Fruit fly (Drosophila melanogaster) whole organism, larva: ENCODE data around the gene CG31735.

Source experiments
- noc ChIP-seq: fragments of 200-800 bp; sonication (Bioruptor generic); optimal IDR thresholded peaks from 3 replicates; lab custom pipeline; 2019; ENCODE audit warnings: missing biosample characterization, mild to moderate bottlenecking, missing genetic modification characterization, moderate library complexity

The CG31735 gene

DNA sequence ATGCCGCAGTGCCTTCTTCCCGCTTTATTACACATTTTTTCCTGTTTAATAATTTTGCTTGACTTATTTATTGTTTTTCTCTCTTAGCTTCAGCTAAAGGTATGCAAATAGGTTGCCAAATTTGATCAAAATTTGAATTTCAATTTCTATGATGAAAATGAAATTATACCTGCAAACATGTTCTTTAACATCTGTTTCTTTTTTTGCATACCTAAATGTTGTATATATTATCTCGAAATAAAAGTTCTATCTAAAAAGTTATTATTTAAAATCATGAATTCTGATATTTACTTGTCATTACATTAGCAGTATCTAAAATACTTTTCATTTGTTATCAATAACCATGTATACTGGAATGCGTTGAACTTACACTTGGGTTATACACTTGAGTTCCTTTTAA is at the start of gene CG31735:
Gene CG31735 (plus strand): TSS at position 301 of the 400 bp plus-strand sequence.
- TF ChIP-seq noc (tag; lab: Kevin White, UChicago), result no peak

DNA sequence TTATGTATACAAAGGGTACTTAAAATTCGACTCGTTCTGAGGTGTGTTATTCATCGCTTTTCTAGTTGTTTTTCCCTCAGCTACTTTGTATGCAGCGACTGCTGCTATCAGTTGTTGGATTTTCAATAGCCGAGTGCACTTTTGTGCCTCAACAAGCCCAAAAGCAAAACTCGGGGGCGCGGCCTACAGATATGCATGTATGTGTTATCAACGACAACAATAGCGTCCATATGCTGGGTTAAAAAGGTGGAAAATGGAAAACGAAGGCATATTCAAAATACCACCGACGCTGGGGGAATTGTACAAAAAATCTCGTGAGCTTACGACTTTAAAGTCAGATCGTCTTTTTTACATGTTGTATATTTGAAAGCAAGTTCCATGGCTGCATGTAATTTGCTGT is 48.7 kb upstream of the CG31735 start:
- TF ChIP-seq noc (tag; lab: Kevin White, UChicago), result no peak

DNA sequence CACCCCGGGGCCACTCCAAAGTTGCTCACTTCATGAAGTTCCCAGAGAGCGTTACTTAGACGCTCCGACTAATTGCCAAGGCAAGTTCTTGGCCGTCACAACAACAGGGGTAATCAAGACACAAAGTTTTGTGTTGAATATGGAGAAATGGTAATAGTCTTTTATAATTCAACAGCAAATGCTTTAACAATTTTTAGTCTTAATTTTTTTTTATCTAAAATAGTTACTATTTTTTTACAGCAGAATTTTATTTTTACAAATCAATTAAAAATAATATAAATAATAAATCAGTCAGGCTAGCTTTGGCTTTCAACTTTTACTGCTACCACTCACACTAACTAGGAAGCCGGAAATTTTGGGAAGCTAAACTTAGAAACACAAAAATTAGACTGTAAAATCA is 43.0 kb upstream of the CG31735 start, which contains the start of gene CG13243:
Gene CG13243 (plus strand): TSS at position 301 of the 400 bp plus-strand sequence.
- no peak for TF ChIP-seq noc (tag; lab: Kevin White, UChicago)

DNA sequence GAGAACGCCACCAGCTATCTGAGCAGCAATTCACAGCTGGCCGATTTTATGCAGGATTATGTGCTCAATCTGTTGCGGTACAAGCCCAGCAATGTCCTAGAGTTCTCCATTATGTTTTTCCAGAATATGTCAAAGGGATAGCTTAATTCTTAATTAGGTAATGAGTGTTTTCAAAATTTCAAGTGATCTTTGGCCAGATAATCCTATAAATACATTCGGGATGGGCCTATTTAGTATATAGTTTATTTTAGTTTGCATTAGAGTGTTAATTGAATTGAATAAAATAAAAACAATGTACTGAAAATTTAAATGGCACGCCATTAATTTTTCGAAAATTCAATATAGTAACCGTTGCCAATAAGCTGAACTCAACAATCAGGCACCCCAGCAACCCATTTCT is 41.4 kb upstream of the CG31735 start, which contains the start of gene Tektin-A:
Gene Tektin-A (plus strand): TSS at position 301 of the 400 bp plus-strand sequence.
- no peak for TF ChIP-seq noc (tag; lab: Kevin White, UChicago)

DNA sequence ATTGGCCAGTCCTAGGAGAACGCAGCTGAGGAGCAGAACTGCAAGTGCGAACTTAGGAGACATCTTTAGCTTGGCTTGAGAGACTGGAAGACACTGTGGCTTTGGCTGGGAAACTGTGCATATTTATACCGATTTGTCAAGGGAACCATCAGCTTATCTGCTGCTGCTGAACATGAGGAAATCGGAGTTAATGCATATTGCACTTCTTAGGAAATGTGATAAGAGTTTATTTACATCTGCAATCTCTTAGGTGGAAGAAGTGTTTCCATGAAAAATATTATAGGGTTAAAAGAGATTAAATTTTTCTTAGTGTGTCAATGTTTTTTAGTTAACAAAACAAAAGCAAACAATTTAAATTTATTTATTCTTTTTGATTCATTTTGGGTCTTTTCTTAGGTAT is 29.9 kb upstream of the CG31735 start, which contains the start of gene CG42792:
Gene CG42792 (minus strand): TSS at position 101 of the 400 bp plus-strand sequence.
- TF ChIP-seq noc (tag; lab: Kevin White, UChicago), result no peak

DNA sequence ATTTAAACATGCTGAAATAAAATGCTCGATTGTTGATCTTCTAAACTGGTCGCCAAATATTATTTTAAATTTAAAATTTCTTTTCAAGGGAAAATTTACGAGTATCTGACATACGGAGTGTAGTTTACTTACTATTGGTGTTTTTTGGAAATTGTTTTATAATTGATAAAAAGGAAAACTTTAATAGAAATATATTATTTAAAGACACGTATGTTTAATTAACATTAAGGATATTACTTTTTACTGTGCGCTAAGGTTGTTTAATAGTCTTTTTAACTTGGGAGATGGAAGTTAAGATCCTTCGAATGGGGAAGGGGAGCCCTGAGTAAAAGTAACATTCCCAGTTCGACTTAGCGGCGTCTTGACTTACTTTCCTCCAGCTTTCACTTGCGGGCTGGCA is 15.2 kb upstream of the CG31735 start, which contains the start of gene CG7653:
Gene CG7653 (minus strand): TSS at position 101 of the 400 bp plus-strand sequence.
- no peak for TF ChIP-seq noc (tag; lab: Kevin White, UChicago)

- TF ChIP-seq noc (tag; lab: Kevin White, UChicago), result no peak
Observed at dm6 chr2L:15883090-15883489, 12.2 kb upstream of the CG31735 start, which contains the start of gene CG44475. TSS of gene CG44475 (minus strand) at chr2L:15883190.

DNA sequence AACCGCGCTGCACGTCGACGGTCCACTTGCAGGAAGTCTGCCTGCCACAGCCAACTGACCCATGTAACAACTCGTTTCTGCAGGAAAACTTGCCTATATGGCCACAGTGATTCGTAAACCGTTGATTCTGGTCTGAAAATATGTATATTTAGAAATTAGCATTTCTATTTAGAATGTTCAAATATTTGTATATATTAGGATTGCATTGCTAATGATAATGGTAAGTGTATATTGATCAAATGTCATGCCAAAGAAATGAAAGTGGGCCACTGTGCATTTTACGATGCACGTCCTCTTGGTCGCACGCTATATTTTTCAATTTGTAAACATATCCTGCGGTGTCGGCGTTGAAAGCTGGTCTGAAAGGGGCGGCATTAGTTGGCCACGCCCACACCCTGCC is 9.1 kb upstream of the CG31735 start:
- TF ChIP-seq noc (tag; lab: Kevin White, UChicago), result no peak

DNA sequence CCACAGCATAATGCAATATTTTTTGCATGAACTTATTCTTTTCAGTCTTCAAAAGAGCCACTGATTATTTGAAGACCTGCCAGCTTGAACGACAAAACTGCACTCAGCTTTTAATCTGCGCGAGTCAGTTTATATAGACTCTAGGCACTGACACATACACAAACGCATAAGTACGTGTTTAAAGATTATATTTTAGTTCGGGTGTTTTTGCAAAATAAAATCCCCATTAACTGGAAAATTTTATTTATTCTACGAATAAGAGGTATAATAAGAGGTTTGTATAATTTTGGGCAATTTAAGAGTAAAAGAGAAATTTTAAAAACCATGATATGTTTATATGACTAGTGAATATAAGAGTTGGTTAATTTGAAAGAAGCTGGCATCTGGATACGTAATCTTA is 1.5 kb upstream of the CG31735 start, which contains the start of gene Tep1:
Gene Tep1 (minus strand): TSS at position 101 of the 400 bp plus-strand sequence.
- TF ChIP-seq noc (tag; lab: Kevin White, UChicago), result no peak

DNA sequence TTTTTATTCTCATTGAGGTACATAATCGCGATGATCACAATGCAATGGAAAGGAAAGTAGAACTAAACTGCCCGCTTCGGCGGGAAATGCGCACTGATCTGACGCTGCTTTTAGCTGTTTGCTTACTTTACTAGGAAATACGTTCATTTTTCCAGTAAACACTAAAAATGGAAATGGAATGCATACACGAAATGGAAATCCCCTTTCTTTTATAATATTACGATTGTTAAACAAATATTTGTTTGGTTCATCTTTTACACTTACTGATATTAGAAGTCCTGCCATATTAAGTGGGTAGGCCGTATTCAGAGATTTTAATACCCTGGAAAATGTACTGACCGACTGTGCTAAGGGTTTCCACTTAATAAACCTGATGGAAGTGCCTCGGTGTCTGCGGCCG is 5.2 kb downstream of the CG31735 start, which contains the start of gene CG31823:
Gene CG31823 (minus strand): TSS at position 101 of the 400 bp plus-strand sequence.
- no peak for TF ChIP-seq noc (tag; lab: Kevin White, UChicago)

DNA sequence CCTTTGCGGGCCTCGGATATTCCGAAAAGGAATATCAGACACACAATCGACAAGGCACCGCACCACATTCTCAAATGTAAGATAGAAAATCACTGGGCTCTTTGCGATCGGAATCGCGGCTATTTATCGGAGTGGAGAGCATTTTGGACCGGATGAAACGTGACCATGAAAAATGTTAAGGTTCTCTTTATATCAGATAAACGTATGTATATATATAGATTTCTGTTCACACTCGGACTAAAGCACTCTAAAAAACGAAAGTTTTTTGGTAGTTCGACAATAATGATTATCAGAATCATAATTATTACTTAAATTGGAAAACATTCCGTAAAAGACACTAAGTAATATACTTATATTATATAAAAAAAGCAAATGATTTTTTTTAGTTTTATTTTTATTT is 7.1 kb downstream of the CG31735 start, which contains the start of gene CG31821:
Gene CG31821 (minus strand): TSS at position 101 of the 400 bp plus-strand sequence.
- no peak for TF ChIP-seq noc (tag; lab: Kevin White, UChicago)

DNA sequence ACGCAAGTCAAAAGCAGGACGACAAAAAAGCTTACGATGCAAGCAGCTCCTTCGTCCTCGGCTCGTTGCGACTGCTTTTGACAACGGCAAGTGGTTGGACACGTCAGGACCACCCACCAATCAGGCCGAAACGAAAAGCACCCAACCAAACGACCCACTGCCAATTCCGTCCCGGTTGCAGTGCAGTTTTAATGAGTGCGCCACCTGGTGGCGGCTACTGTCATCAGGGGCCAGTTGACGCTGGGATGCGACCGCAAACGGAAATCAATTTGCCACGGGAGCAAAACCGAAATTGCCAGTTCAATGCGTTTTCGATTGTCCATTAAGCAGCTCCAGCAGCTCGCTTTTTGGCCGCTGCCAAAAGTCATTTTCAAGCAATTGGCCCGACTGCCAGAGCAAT is 8.5 kb downstream of the CG31735 start:
- TF ChIP-seq noc (tag; lab: Kevin White, UChicago), result no peak

dm6 chr2L:15907358-15907757 is 12.1 kb downstream of the CG31735 start:
- no peak for TF ChIP-seq noc (tag; lab: Kevin White, UChicago)

- no peak for TF ChIP-seq noc (tag; lab: Kevin White, UChicago)
Observed at dm6 chr2L:15908086-15908485, 12.8 kb downstream of the CG31735 start.

- peak; percentile 65 for TF ChIP-seq noc (tag; lab: Kevin White, UChicago)
Observed at dm6 chr2L:15908496-15909276, 13.4 kb downstream of the CG31735 start.

DNA sequence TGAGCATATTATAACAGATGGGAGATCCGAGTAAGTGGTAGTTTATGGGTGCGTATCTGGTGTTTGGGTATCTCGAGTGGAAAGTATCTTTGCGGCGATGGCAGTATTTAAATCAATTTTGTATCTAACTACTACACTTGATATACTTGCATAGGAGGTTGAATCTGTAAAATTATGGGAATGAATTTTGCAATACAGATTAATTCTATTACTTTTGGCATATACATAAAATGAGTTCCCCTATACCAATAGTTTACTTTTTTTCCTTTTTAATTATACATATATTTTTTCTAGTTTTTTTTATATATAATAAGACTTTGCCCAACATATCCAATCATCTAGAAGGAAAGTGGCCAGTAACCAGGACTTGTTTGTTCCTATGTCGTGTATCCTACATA is 14.0 kb downstream of the CG31735 start:
- no peak for TF ChIP-seq noc (tag; lab: Kevin White, UChicago)

dm6 chr2L:15909826-15910225 is 14.6 kb downstream of the CG31735 start:
- peak; percentile 1 for TF ChIP-seq noc (tag; lab: Kevin White, UChicago)
